Worm (Caenorhabditis elegans) whole organism, L4 larva: Measurements from ENCODE around the gene hecw-1.
"Not testable (repeated sequence)": the region's sequence is repeated elsewhere in the genome, so short reads cannot be mapped to it uniquely, and the experiment has no call there.

Experiments
- D1046.2 ChIP-seq: fragments of 200-800 bp; sonication (Bioruptor generic); IDR thresholded peaks from 2 replicates; pipeline ENCODE4 v1.3.6; 2022; ENCODE audit warnings: missing genetic modification characterization, missing compliant biosample characterization
- F49E8.2 ChIP-seq: sonication (generic microtip); optimal IDR thresholded peaks from 2 replicates; lab custom pipeline; 2016; ENCODE audit warnings: missing compliant biosample characterization, mild to moderate bottlenecking, missing genetic modification characterization, borderline replicate concordance
- Y105C5A.15 ChIP-seq: fragments of 200-800 bp; sonication (Bioruptor generic); IDR thresholded peaks from 2 replicates; pipeline ENCODE4 v1.3.6; 2022; ENCODE audit warnings: missing genetic modification characterization, missing compliant biosample characterization
- ZK546.5 ChIP-seq, 2 experiments: sonication (generic microtip); optimal IDR thresholded peaks; 2 replicates each; lab custom pipeline; 2017; ENCODE audit warnings: missing biosample characterization in 2 of 2, missing genetic modification characterization in 2 of 2
- aha-1 ChIP-seq: fragments of 150-350 bp; peaks from one replicate; lab custom pipeline; 2014; ENCODE audit warnings: missing biosample characterization, missing genetic modification characterization
- attf-4 ChIP-seq: sonication (generic microtip); optimal IDR thresholded peaks from 3 replicates; lab custom pipeline; 2017; ENCODE audit warnings: missing biosample characterization, missing genetic modification characterization
- ceh-20 ChIP-seq: fragments of 200-800 bp; sonication (Bioruptor generic); IDR thresholded peaks from 2 replicates; pipeline ENCODE4 v1.3.6; 2022; ENCODE audit warnings: missing genetic modification reagents, missing genetic modification characterization, missing compliant biosample characterization
- ceh-32 ChIP-seq: sonication (generic microtip); optimal IDR thresholded peaks from 2 replicates; lab custom pipeline; 2016; ENCODE audit warnings: mild to moderate bottlenecking, missing genetic modification characterization, missing compliant biosample characterization; ENCODE audit not compliant: poor library complexity
- ctbp-1 ChIP-seq: fragments of 200-800 bp; sonication (Bioruptor generic); IDR thresholded peaks from 2 replicates; pipeline ENCODE4 v1.3.6; 2022; ENCODE audit warnings: missing genetic modification reagents, missing genetic modification characterization, missing compliant biosample characterization
- daf-12 ChIP-seq: fragments of 150-350 bp; optimal IDR thresholded peaks from 2 replicates; lab custom pipeline; 2014; ENCODE audit warnings: missing biosample characterization, missing genetic modification reagents, missing genetic modification characterization
- daf-19 ChIP-seq: fragments of 200-800 bp; sonication (Bioruptor generic); conservative IDR thresholded peaks from 2 replicates; pipeline ENCODE4 v1.3.6; 2022; ENCODE audit warnings: missing genetic modification characterization, missing compliant biosample characterization
- daf-8 ChIP-seq: fragments of 200-800 bp; sonication (Bioruptor generic); IDR thresholded peaks from 2 replicates; pipeline ENCODE4 v1.3.6; 2022; ENCODE audit warnings: missing genetic modification characterization, missing compliant biosample characterization
- dmd-6 ChIP-seq: fragments of 200-800 bp; sonication (Bioruptor generic); IDR thresholded peaks from 2 replicates; pipeline ENCODE4 v1.3.6; 2022; ENCODE audit warnings: missing genetic modification reagents, missing genetic modification characterization, missing compliant biosample characterization
- fkh-10 ChIP-seq: fragments of 150-350 bp; optimal IDR thresholded peaks from 2 replicates; lab custom pipeline; 2014; ENCODE audit warnings: missing biosample characterization, missing genetic modification reagents, missing genetic modification characterization
- gei-8 ChIP-seq: fragments of 200-800 bp; sonication (Bioruptor generic); optimal IDR thresholded peaks from 2 replicates; lab custom pipeline; 2018; ENCODE audit warnings: mild to moderate bottlenecking, missing genetic modification characterization, missing compliant biosample characterization
- hif-1 ChIP-seq, 2 experiments: sonication (generic microtip); optimal IDR thresholded peaks; 2 replicates each; lab custom pipeline; 2016 to 2017; ENCODE audit warnings: missing compliant biosample characterization in 2 of 2, missing genetic modification characterization in 2 of 2, missing genetic modification reagents in 2 of 2, missing genotype in 2 of 2, mild to moderate bottlenecking in 1 of 2
- hlh-11 ChIP-seq: fragments of 200-800 bp; sonication (Bioruptor generic); optimal IDR thresholded peaks from 2 replicates; lab custom pipeline; 2018; ENCODE audit warnings: mild to moderate bottlenecking, missing genetic modification characterization, missing compliant biosample characterization
- lir-3 ChIP-seq: sonication (generic microtip); optimal IDR thresholded peaks from 2 replicates; lab custom pipeline; 2016; ENCODE audit warnings: mild to moderate bottlenecking, missing genetic modification characterization, missing compliant biosample characterization
- lsy-2 ChIP-seq, 2 experiments: fragments of 150-350 bp in 1 of 2; sonication (generic microtip) in 1 of 2; optimal IDR thresholded peaks; 2 replicates each; lab custom pipeline; 2014 to 2017; ENCODE audit warnings: missing biosample characterization in 2 of 2, missing genetic modification characterization in 2 of 2
- mdl-1 ChIP-seq, 2 experiments: fragments of 150-350 bp in 1 of 2; sonication (generic microtip) in 1 of 2; optimal IDR thresholded peaks; 2 replicates each; lab custom pipeline; 2014 to 2017; ENCODE audit warnings: missing biosample characterization in 2 of 2, missing genetic modification characterization in 2 of 2
- mxl-3 ChIP-seq: fragments of 200-800 bp; sonication (Bioruptor generic); optimal IDR thresholded peaks from 2 replicates; lab custom pipeline; 2018; ENCODE audit warnings: mild to moderate bottlenecking, missing genetic modification characterization, missing compliant biosample characterization
- nhr-10 ChIP-seq: fragments of 150-350 bp; optimal IDR thresholded peaks from 2 replicates; lab custom pipeline; 2014; ENCODE audit warnings: missing biosample characterization, missing genetic modification characterization
- nhr-102 ChIP-seq: sonication (generic microtip); optimal IDR thresholded peaks from 2 replicates; lab custom pipeline; 2016; ENCODE audit warnings: mild to moderate bottlenecking, missing genetic modification characterization, moderate library complexity, missing compliant biosample characterization
- nhr-111 ChIP-seq: fragments of 200-800 bp; sonication (Bioruptor generic); optimal IDR thresholded peaks from 2 replicates; lab custom pipeline; 2018; ENCODE audit warnings: mild to moderate bottlenecking, missing genetic modification characterization, missing compliant biosample characterization
- nhr-28 ChIP-seq: fragments of 150-350 bp; optimal IDR thresholded peaks from 2 replicates; lab custom pipeline; 2014; ENCODE audit warnings: missing biosample characterization, missing genetic modification characterization
- nhr-48 ChIP-seq: sonication (generic microtip); optimal IDR thresholded peaks from 2 replicates; lab custom pipeline; 2016; ENCODE audit warnings: mild to moderate bottlenecking, missing genetic modification characterization, missing compliant biosample characterization
- php-3 ChIP-seq: fragments of 200-800 bp; sonication (Bioruptor generic); IDR thresholded peaks from 2 replicates; pipeline ENCODE4 v1.3.6; 2022; ENCODE audit warnings: missing genetic modification reagents, missing genetic modification characterization, missing compliant biosample characterization
- pqm-1 ChIP-seq: sonication (generic microtip); optimal IDR thresholded peaks from 2 replicates; lab custom pipeline; 2017; ENCODE audit warnings: missing biosample characterization, missing genetic modification characterization
- rbr-2 ChIP-seq: sonication (generic microtip); optimal IDR thresholded peaks from 2 replicates; lab custom pipeline; 2016; ENCODE audit warnings: missing genotype, missing genetic modification characterization, missing compliant biosample characterization
- saeg-2 ChIP-seq: fragments of 200-800 bp; sonication (Bioruptor generic); IDR thresholded peaks from 2 replicates; pipeline ENCODE4 v1.3.6; 2022; ENCODE audit warnings: missing genetic modification reagents, missing genetic modification characterization, missing compliant biosample characterization
- set-16 ChIP-seq: fragments of 200-800 bp; sonication (Bioruptor generic); IDR thresholded peaks from 2 replicates; pipeline ENCODE4 v1.3.6; 2022; ENCODE audit warnings: missing genetic modification reagents, missing genetic modification characterization, missing compliant biosample characterization
- skn-1 ChIP-seq: fragments of 150-350 bp; optimal IDR thresholded peaks from 2 replicates; lab custom pipeline; 2014; ENCODE audit warnings: missing biosample characterization, missing genetic modification characterization
- snpc-1.2 ChIP-seq: fragments of 200-800 bp; sonication (Bioruptor generic); IDR thresholded peaks from 2 replicates; pipeline ENCODE4 v1.3.6; 2022; ENCODE audit warnings: missing genetic modification reagents, missing genetic modification characterization, missing compliant biosample characterization
- snpc-4 ChIP-seq: fragments of 150-350 bp; optimal IDR thresholded peaks from 2 replicates; lab custom pipeline; 2014; ENCODE audit warnings: missing biosample characterization, missing genetic modification characterization
- spr-1 ChIP-seq: sonication (generic microtip); optimal IDR thresholded peaks from 2 replicates; lab custom pipeline; 2016; ENCODE audit warnings: mild to moderate bottlenecking, missing genetic modification characterization, missing compliant biosample characterization
- unc-62 ChIP-seq, 3 experiments: fragments of 150-350 bp in 1 of 3; sonication (generic microtip); optimal IDR thresholded peaks in 2 of 3; peaks in 1 of 3; 1 replicate in 1 of 3; 2 replicates in 2 of 3; lab custom pipeline; 2014 to 2017; ENCODE audit warnings: missing biosample characterization in 3 of 3, missing genetic modification characterization in 3 of 3, missing genetic modification reagents in 3 of 3, missing genotype in 1 of 3
- vab-7 ChIP-seq: fragments of 200-800 bp; sonication (Bioruptor generic); IDR thresholded peaks from 2 replicates; pipeline ENCODE4 v1.3.6; 2022; ENCODE audit warnings: missing genetic modification reagents, missing genetic modification characterization, missing compliant biosample characterization
- zfp-2 ChIP-seq: sonication (generic microtip); optimal IDR thresholded peaks from 2 replicates; lab custom pipeline; 2016; ENCODE audit warnings: mild to moderate bottlenecking, missing genetic modification characterization, missing compliant biosample characterization

The hecw-1 gene

DNA sequence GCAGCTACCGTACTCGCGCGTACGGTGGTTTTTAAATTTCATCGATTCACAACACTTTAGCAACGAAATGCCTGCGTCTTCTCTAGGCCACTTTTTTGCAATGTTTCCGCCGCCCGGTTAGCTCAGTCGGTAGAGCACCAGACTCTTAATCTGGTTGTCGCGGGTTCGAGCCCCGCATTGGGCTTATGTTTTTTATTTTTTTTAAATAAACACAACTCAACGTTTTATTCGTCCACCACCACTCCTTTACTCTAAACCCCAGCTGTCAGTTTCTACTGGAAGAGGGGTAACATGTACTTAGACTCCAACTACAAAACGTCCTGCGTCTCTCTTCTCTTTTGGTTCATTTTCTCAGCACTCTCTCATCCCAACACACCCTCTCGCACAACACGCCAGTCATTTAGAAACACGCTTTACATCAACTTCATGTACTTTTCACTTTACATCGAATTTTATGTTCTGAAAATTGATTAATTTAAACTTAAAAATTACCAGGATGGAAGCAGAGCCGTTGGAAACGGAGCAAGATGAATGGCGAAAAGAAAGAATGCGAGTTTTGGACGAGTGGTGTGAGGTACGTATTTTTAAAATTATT is at the start of gene hecw-1, which contains the start of gene elmd-1 (continued):
- TF ChIP-seq Y105C5A.15 (GFP tag; lab: Robert Waterston, UW), result 0 out of 2 replicates have a peak, but pooled peaks have one; percentile 50
- TF ChIP-seq lir-3 (tag; lab: Kevin White, UChicago), result no peak
- TF ChIP-seq F49E8.2 (tag; lab: Kevin White, UChicago), result peak; percentile 42
- TF ChIP-seq gei-8, result peak; percentile 31
- no peak for TF ChIP-seq hif-1 (tag; optimal IDR thresholded peaks at IDR 0.05; lab: Kevin White, UChicago)

DNA sequence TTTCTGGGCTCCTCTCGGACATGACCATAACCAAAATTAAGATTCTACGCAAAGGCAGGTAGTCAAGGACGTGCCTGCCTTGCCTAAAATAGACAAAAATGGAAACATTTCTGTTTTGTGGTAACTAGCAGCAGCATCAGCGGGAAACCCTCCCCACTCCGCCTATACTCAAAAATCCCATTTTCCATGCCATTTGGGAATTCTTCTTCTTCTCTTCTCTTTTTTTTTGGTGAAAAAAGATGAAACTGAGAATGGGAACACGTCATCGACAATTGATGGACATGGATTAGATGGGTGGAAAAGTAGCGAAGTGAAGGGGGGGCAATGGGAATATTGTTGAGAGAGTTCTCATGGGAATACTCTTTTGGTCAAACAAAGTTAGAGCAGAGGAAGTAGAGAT is 47.4 kb upstream of the hecw-1 start:
- TF ChIP-seq zfp-2 (tag; lab: Kevin White, UChicago) (no peak), rbr-2 (tag; lab: Kevin White, UChicago) (peak; percentile 2), nhr-48 (no peak), ceh-20 (GFP tag; lab: Robert Waterston, UW) (0 out of 2 replicates have a peak, but pooled peaks have one; percentile 40), aha-1 (tag; lab: Kevin White, UChicago) (peak; percentile 93), unc-62 (GFP tag; optimal IDR thresholded peaks at IDR 0.05 in 1 of 2; lab: Kevin White, UChicago) (peak in 1 of 2 experiments; percentile 28), unc-62 (tag; optimal IDR thresholded peaks at IDR 0.05; lab: Kevin White, UChicago) (no peak), ceh-32 (no peak), D1046.2 (GFP tag; lab: Robert Waterston, UW) (no peak)

DNA sequence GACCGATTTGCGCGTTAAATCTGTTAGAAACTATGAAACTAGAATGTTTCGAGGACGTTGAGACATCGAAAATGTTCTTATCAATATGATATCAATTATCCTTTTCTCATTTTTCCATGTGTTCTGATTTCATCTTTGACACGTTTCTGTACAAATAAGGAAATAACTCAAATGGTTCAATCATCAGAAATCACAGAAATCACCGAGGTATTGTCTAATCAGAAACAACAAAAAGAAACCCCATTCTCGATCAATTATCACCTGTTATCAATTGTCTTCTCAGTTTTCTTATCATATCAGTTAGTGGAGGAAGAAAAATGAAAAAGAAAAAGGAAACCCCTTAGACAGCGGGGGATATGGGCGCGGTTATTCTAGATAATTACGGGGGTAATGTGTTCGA is 45.4 kb upstream of the hecw-1 start:
- TF ChIP-seq daf-19 (GFP tag; lab: Robert Waterston, UW), result no peak
- no peak for TF ChIP-seq lir-3 (tag; lab: Kevin White, UChicago)
- TF ChIP-seq vab-7 (GFP tag; lab: Robert Waterston, UW), result no peak
- no peak for TF ChIP-seq snpc-4 (tag; lab: Kevin White, UChicago)
- no peak for TF ChIP-seq daf-8 (GFP tag; lab: Robert Waterston, UW)
- TF ChIP-seq spr-1 (tag; lab: Kevin White, UChicago), result no peak
- TF ChIP-seq dmd-6 (GFP tag; lab: Robert Waterston, UW), result peak; percentile 60
- TF ChIP-seq php-3, result no peak
- TF ChIP-seq nhr-10 (tag; lab: Kevin White, UChicago), result no peak
- peak in 1 of 2 experiments; percentile 51 for TF ChIP-seq mdl-1 (tag; optimal IDR thresholded peaks at IDR 0.05; lab: Kevin White, UChicago)
- TF ChIP-seq mxl-3 (GFP tag; lab: Kevin White, UChicago), result no peak
- TF ChIP-seq hlh-11 (tag; lab: Kevin White, UChicago), result peak; percentile 41
- TF ChIP-seq nhr-28 (tag; lab: Kevin White, UChicago), result peak; percentile 72
- TF ChIP-seq unc-62 (GFP tag; optimal IDR thresholded peaks at IDR 0.05 in 1 of 2; lab: Kevin White, UChicago), result peak in 1 of 2 experiments; percentile 99
- TF ChIP-seq unc-62 (tag; optimal IDR thresholded peaks at IDR 0.05; lab: Kevin White, UChicago), result no peak
- no peak for TF ChIP-seq attf-4
- peak; percentile 60 for TF ChIP-seq pqm-1
- TF ChIP-seq lsy-2 (tag; optimal IDR thresholded peaks at IDR 0.05; lab: Kevin White, UChicago), result peak in 1 of 2 experiments; percentile 4
- no peak for TF ChIP-seq daf-12 (tag; lab: Kevin White, UChicago)

DNA sequence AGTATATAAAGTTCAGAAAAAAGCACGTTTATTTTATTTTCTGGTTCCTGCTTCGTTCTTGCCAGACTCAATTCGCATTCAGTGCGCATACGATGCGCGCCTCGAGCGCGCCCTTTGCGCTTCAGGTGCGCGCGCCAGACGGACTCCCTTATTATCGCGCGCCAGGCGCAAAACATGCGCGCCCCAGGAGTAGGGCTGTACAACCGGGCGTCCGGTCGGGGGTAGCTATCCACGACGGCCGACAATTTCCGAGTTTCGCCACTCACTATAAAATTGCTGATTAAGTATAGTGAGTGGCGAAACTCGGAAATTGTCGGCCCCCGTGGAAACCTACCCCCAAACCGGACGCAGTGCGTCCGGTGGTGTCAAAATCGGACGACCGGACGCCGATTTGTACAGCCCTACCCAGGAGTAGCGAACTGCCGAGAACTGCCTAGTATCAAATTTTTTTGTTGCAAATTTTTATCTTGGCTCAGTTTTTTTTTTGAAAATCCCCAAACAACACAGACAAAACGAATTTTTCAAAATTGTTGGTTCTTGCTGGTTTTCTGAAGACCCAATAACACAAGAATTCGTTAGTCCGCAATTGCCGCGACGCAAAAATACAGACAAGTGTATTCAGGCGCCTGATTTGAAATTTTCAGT is 43.8 kb upstream of the hecw-1 start:
- TF ChIP-seq unc-62 (GFP tag; optimal IDR thresholded peaks at IDR 0.05 in 1 of 2; lab: Kevin White, UChicago) (peak in 1 of 2 experiments; percentile 57), set-16 (GFP tag; lab: Robert Waterston, UW) (peak; percentile 84)
- TF ChIP-seq unc-62 (tag; optimal IDR thresholded peaks at IDR 0.05; lab: Kevin White, UChicago), result not testable (repeated sequence)

DNA sequence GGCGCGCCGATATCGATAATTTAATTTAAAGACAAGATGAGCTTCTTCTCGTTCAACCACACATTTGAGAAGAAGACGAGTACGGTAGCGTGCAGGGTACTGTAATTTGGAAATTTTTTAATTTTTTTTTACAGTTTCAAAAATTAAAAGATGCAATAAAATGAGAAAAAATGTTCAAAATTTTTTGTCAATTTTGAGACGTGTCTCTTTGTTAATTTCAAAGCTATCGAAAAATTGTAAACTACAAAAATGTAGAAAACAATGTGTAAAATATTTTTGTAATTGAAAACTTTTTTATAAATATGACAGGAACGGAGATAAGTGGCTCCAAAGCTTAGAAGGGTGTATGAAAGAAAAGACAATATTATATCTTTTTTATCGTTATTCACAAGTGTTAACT is 41.6 kb upstream of the hecw-1 start, which contains the start of gene K01A11.1:
K01A11.1 (minus strand) TSS at position 101 of the 400 bp plus-strand sequence.
- TF ChIP-seq daf-8 (GFP tag; lab: Robert Waterston, UW) (no peak), snpc-1.2 (no peak), rbr-2 (tag; lab: Kevin White, UChicago) (no peak), ceh-20 (GFP tag; lab: Robert Waterston, UW) (no peak), nhr-102 (tag; lab: Kevin White, UChicago) (no peak), ctbp-1 (no peak), fkh-10 (no peak), saeg-2 (GFP tag; lab: Robert Waterston, UW) (no peak), ZK546.5 (tag; optimal IDR thresholded peaks at IDR 0.05; lab: Kevin White, UChicago) (no peak), nhr-111 (GFP tag; lab: Kevin White, UChicago) (no peak), D1046.2 (GFP tag; lab: Robert Waterston, UW) (no peak), dmd-6 (GFP tag; lab: Robert Waterston, UW) (no peak), skn-1 (tag; lab: Kevin White, UChicago) (no peak)
